Fruit fly (Drosophila melanogaster) whole organism, embryonic: ENCODE measurements around the gene klar.

Experiments
- Asciz ChIP-seq: fragments of 200-800 bp; sonication (Bioruptor generic); optimal IDR thresholded peaks from 2 replicates; lab custom pipeline; 2017; ENCODE audit warnings: missing biosample characterization, mild to moderate bottlenecking, missing genetic modification characterization, missing genetic modification reagents
- B-H2 ChIP-seq: fragments of 200-800 bp; sonication (Bioruptor generic); optimal IDR thresholded peaks from 2 replicates; lab custom pipeline; 2018; ENCODE audit warnings: missing biosample characterization, mild to moderate bottlenecking, missing genetic modification characterization
- BEAF-32 ChIP-seq: fragments of 200-800 bp; sonication (Bioruptor generic); optimal IDR thresholded peaks from 3 replicates; lab custom pipeline; 2017; ENCODE audit warnings: missing biosample characterization, missing genetic modification characterization, mild to moderate bottlenecking, moderate library complexity, missing genetic modification reagents
- Bteb2 ChIP-seq: fragments of 200-800 bp; sonication (Bioruptor generic); optimal IDR thresholded peaks from 2 replicates; lab custom pipeline; 2016; ENCODE audit warnings: missing biosample characterization, missing genetic modification characterization
- C15 ChIP-seq: fragments of 200-800 bp; sonication (Bioruptor generic); IDR thresholded peaks from 3 replicates; pipeline ENCODE4 v1.3.6; 2022; ENCODE audit warnings: missing biosample characterization, missing genetic modification characterization
- CG10366 ChIP-seq: fragments of 200-800 bp; sonication (Bioruptor generic); IDR thresholded peaks from 2 replicates; pipeline ENCODE4 v1.3.6; 2022; ENCODE audit warnings: missing biosample characterization, missing genetic modification characterization
- CG11093 ChIP-seq: fragments of 200-800 bp; sonication (Bioruptor generic); IDR thresholded peaks from 3 replicates; pipeline ENCODE4 v1.3.6; 2022; ENCODE audit warnings: missing biosample characterization, missing genetic modification characterization
- CG11456 ChIP-seq: fragments of 200-800 bp; sonication (Bioruptor generic); IDR thresholded peaks from 3 replicates; pipeline ENCODE4 v1.3.6; 2022; ENCODE audit warnings: missing biosample characterization, missing genetic modification characterization
- CG12236 ChIP-seq: fragments of 200-800 bp; sonication (Bioruptor generic); optimal IDR thresholded peaks from 2 replicates; lab custom pipeline; 2016; ENCODE audit warnings: missing biosample characterization, missing genetic modification characterization
- CG1233 ChIP-seq: fragments of 200-800 bp; sonication (Bioruptor generic); optimal IDR thresholded peaks from 4 replicates; lab custom pipeline; 2018; ENCODE audit warnings: missing biosample characterization, mild to moderate bottlenecking, missing genetic modification characterization
- CG12769 ChIP-seq: fragments of 200-800 bp; sonication (Bioruptor generic); optimal IDR thresholded peaks from 2 replicates; lab custom pipeline; 2019; ENCODE audit warnings: missing biosample characterization, mild to moderate bottlenecking, missing genetic modification characterization, moderate library complexity
- CG15601 ChIP-seq: fragments of 200-800 bp; sonication (Bioruptor generic); optimal IDR thresholded peaks from 3 replicates; lab custom pipeline; 2019; ENCODE audit warnings: missing biosample characterization, mild to moderate bottlenecking, missing genetic modification characterization, moderate library complexity
- CG15696 ChIP-seq: fragments of 200-800 bp; sonication (Bioruptor generic); optimal IDR thresholded peaks from 2 replicates; lab custom pipeline; 2019; ENCODE audit warnings: missing biosample characterization, mild to moderate bottlenecking, missing genetic modification characterization, moderate library complexity
- CG1603 ChIP-seq: fragments of 200-800 bp; sonication (Bioruptor generic); optimal IDR thresholded peaks from 2 replicates; lab custom pipeline; 2019; ENCODE audit warnings: missing biosample characterization, mild to moderate bottlenecking, missing genetic modification characterization, moderate library complexity
- CG2712 ChIP-seq: fragments of 200-800 bp; optimal IDR thresholded peaks from 3 replicates; lab custom pipeline; 2019; ENCODE audit warnings: missing biosample characterization, mild to moderate bottlenecking, missing genetic modification characterization, moderate library complexity
- CG32532 ChIP-seq: fragments of 200-800 bp; sonication (Bioruptor generic); IDR thresholded peaks from 2 replicates; pipeline ENCODE4 v1.3.6; 2022; ENCODE audit warnings: missing biosample characterization, missing genetic modification characterization
- CG33213 ChIP-seq: fragments of 200-800 bp; sonication (Bioruptor generic); optimal IDR thresholded peaks from 3 replicates; lab custom pipeline; 2016; ENCODE audit warnings: missing biosample characterization, missing genetic modification characterization
- CG34224 ChIP-seq: fragments of 200-800 bp; sonication (Bioruptor generic); IDR thresholded peaks from 3 replicates; pipeline ENCODE4 v1.3.6; 2022; ENCODE audit warnings: missing biosample characterization, missing genetic modification characterization; ENCODE audit not compliant: partially characterized antibody
- CG4404 ChIP-seq: fragments of 200-800 bp; sonication (Bioruptor generic); IDR thresholded peaks from 2 replicates; pipeline ENCODE4 v1.3.6; 2022; ENCODE audit warnings: missing biosample characterization, missing genetic modification characterization
- CG4820 ChIP-seq: fragments of 200-800 bp; sonication (Bioruptor generic); optimal IDR thresholded peaks from 3 replicates; lab custom pipeline; 2016; ENCODE audit warnings: missing biosample characterization, missing genetic modification characterization
- CG4854 ChIP-seq: fragments of 200-800 bp; sonication (Bioruptor generic); optimal IDR thresholded peaks from 2 replicates; lab custom pipeline; 2016; ENCODE audit warnings: missing biosample characterization, missing genetic modification characterization, inconsistent platforms
- CG6689 ChIP-seq: fragments of 200-800 bp; sonication (Bioruptor generic); IDR thresholded peaks from 2 replicates; pipeline ENCODE4 v1.3.6; 2022; ENCODE audit warnings: missing biosample characterization, missing genetic modification characterization
- CG8359 ChIP-seq: fragments of 200-800 bp; sonication (Bioruptor generic); optimal IDR thresholded peaks from 2 replicates; lab custom pipeline; 2017; ENCODE audit warnings: missing biosample characterization, mild to moderate bottlenecking, missing genetic modification characterization, borderline replicate concordance
- CG8478 ChIP-seq: fragments of >200 bp; optimal IDR thresholded peaks from 2 replicates; lab custom pipeline; 2018
- Chrac-16 ChIP-seq: fragments of 200-800 bp; sonication (Bioruptor generic); optimal IDR thresholded peaks from 3 replicates; lab custom pipeline; 2016; ENCODE audit warnings: missing biosample characterization, missing genetic modification characterization
- Eip74EF ChIP-seq, 2 experiments: fragments of 200-800 bp in 1 of 2; fragments of >200 bp in 1 of 2; sonication (Bioruptor generic) in 1 of 2; optimal IDR thresholded peaks; 2 replicates each; lab custom pipeline; 2017 to 2019; ENCODE audit warnings: missing biosample characterization in 2 of 2, missing genetic modification characterization in 2 of 2, mild to moderate bottlenecking in 1 of 2, moderate library complexity in 1 of 2
- Fer1 ChIP-seq: fragments of 200-800 bp; sonication (Bioruptor generic); optimal IDR thresholded peaks from 2 replicates; lab custom pipeline; 2017; ENCODE audit warnings: missing biosample characterization, mild to moderate bottlenecking, missing genetic modification characterization
- HLH3B ChIP-seq: fragments of 200-800 bp; sonication (Bioruptor generic); IDR thresholded peaks from 2 replicates; pipeline ENCODE4 v1.3.6; 2022; ENCODE audit warnings: missing biosample characterization, missing genetic modification characterization
- Hr51 ChIP-seq, 2 experiments: fragments of 200-800 bp; sonication (Bioruptor generic); optimal IDR thresholded peaks; 2 replicates in 1 of 2; 3 replicates in 1 of 2; lab custom pipeline; 2016 to 2018; ENCODE audit warnings: missing biosample characterization in 2 of 2, missing genetic modification characterization in 2 of 2, mild to moderate bottlenecking in 1 of 2, moderate library complexity in 1 of 2
- Hr78 ChIP-seq, 2 experiments: fragments of 200-800 bp in 1 of 2; fragments of >200 bp in 1 of 2; sonication (Bioruptor generic) in 1 of 2; optimal IDR thresholded peaks; 2 replicates each; lab custom pipeline; 2017 to 2019; ENCODE audit warnings: missing biosample characterization in 2 of 2, missing genetic modification characterization in 2 of 2, mild to moderate bottlenecking in 1 of 2, moderate library complexity in 1 of 2
- Myb ChIP-seq: fragments of 200-800 bp; sonication (Bioruptor generic); optimal IDR thresholded peaks from 2 replicates; lab custom pipeline; 2016; ENCODE audit warnings: missing biosample characterization, missing genetic modification characterization
- NC2β ChIP-seq: fragments of 200-800 bp; sonication (Bioruptor generic); optimal IDR thresholded peaks from 2 replicates; lab custom pipeline; 2016; ENCODE audit warnings: missing biosample characterization, missing genetic modification characterization
- NfI ChIP-seq: fragments of 200-800 bp; sonication (Bioruptor generic); optimal IDR thresholded peaks from 3 replicates; lab custom pipeline; 2018; ENCODE audit warnings: missing biosample characterization, mild to moderate bottlenecking, missing genetic modification characterization, moderate library complexity
- chm ChIP-seq: fragments of 200-800 bp; sonication (Bioruptor generic); IDR thresholded peaks from 2 replicates; pipeline ENCODE4 v1.3.6; 2022; ENCODE audit warnings: missing biosample characterization, missing genetic modification characterization
- crol ChIP-seq: fragments of 200-800 bp; sonication (Bioruptor generic); IDR thresholded peaks from 2 replicates; pipeline ENCODE4 v1.3.6; 2022; ENCODE audit warnings: missing biosample characterization, missing genetic modification characterization
- disco-r ChIP-seq: fragments of 200-800 bp; sonication (Bioruptor generic); optimal IDR thresholded peaks from 2 replicates; lab custom pipeline; 2016; ENCODE audit warnings: missing biosample characterization, missing genetic modification characterization
- dmrt11E ChIP-seq: fragments of 200-800 bp; sonication (Bioruptor generic); optimal IDR thresholded peaks from 3 replicates; lab custom pipeline; 2018; ENCODE audit warnings: missing biosample characterization, mild to moderate bottlenecking, missing genetic modification characterization, moderate library complexity
- ewg ChIP-seq: fragments of 200-800 bp; sonication (Bioruptor generic); optimal IDR thresholded peaks from 3 replicates; lab custom pipeline; 2017; ENCODE audit warnings: mild to moderate bottlenecking, missing biosample characterization, missing genetic modification reagents, missing genetic modification characterization
- fd102C ChIP-seq: fragments of 200-800 bp; sonication (Bioruptor generic); optimal IDR thresholded peaks from 2 replicates; lab custom pipeline; 2018; ENCODE audit warnings: missing biosample characterization, mild to moderate bottlenecking, missing genetic modification characterization, moderate library complexity
- fd3F ChIP-seq: fragments of 200-800 bp; sonication (Bioruptor generic); optimal IDR thresholded peaks from 2 replicates; lab custom pipeline; 2018; ENCODE audit warnings: missing biosample characterization, mild to moderate bottlenecking, missing genetic modification characterization, moderate library complexity
- fd96Cb ChIP-seq: fragments of 200-800 bp; sonication (Bioruptor generic); optimal IDR thresholded peaks from 2 replicates; lab custom pipeline; 2018; ENCODE audit warnings: missing biosample characterization, mild to moderate bottlenecking, missing genetic modification characterization, moderate library complexity
- gcm2 ChIP-seq: fragments of 200-800 bp; sonication (Bioruptor generic); optimal IDR thresholded peaks from 2 replicates; lab custom pipeline; 2016; ENCODE audit warnings: missing biosample characterization, missing genetic modification characterization
- grn ChIP-seq: fragments of 200-800 bp; sonication (Bioruptor generic); optimal IDR thresholded peaks from 3 replicates; lab custom pipeline; 2017; ENCODE audit warnings: missing biosample characterization, missing genetic modification characterization
- her ChIP-seq: fragments of 200-800 bp; sonication (Bioruptor generic); optimal IDR thresholded peaks from 2 replicates; lab custom pipeline; 2016; ENCODE audit warnings: missing biosample characterization, missing genetic modification characterization
- odd ChIP-seq: fragments of 200-800 bp; sonication (Bioruptor generic); optimal IDR thresholded peaks from 2 replicates; lab custom pipeline; 2017; ENCODE audit warnings: missing biosample characterization, mild to moderate bottlenecking, missing genetic modification characterization
- ro ChIP-seq: fragments of 200-800 bp; sonication (Bioruptor generic); IDR thresholded peaks from 2 replicates; pipeline ENCODE4 v1.3.6; 2022; ENCODE audit warnings: missing biosample characterization, missing genetic modification characterization
- sima ChIP-seq: fragments of 200-800 bp; sonication (Bioruptor generic); optimal IDR thresholded peaks from 2 replicates; lab custom pipeline; 2016; ENCODE audit warnings: missing biosample characterization, missing genetic modification characterization
- slp2 ChIP-seq: fragments of 200-800 bp; sonication (Bioruptor generic); optimal IDR thresholded peaks from 2 replicates; lab custom pipeline; 2016; ENCODE audit warnings: missing biosample characterization, missing genetic modification characterization
- toy ChIP-seq: fragments of 200-800 bp; sonication (Bioruptor generic); IDR thresholded peaks from 2 replicates; pipeline ENCODE4 v1.3.6; 2022; ENCODE audit warnings: missing biosample characterization, missing genetic modification characterization

klar gene

dm6 chr3L:545512-546161, 5.2 kb upstream of the klar start:
- TF ChIP-seq CG4820 (GFP tag; lab: Kevin White, UChicago) (no peak), CG15696 (tag; lab: Kevin White, UChicago) (peak; percentile 19), CG12769 (tag; lab: Kevin White, UChicago) (peak; percentile 92), CG11093 (GFP tag; lab: Robert Waterston, UW) (0 out of 3 replicates have a peak, but pooled peaks have one; percentile 37), CG33213 (GFP tag; lab: Kevin White, UChicago) (peak; percentile 51), Chrac-16 (GFP tag; lab: Kevin White, UChicago) (peak; percentile 55), CG12236 (GFP tag; lab: Kevin White, UChicago) (no peak), CG15601 (tag; lab: Kevin White, UChicago) (no peak), ewg (GFP tag; lab: Kevin White, UChicago) (peak; percentile 18), CG1233 (GFP tag; lab: Kevin White, UChicago) (peak; percentile 6), C15 (GFP tag; lab: Robert Waterston, UW) (0 out of 3 replicates have a peak, but pooled peaks have one; percentile 51), NC2β (GFP tag; lab: Kevin White, UChicago) (peak; percentile 14), Hr78 (GFP tag; optimal IDR thresholded peaks at IDR 0.05; lab: Kevin White, UChicago) (no peak), fd102C (GFP tag; lab: Kevin White, UChicago) (no peak), Bteb2 (GFP tag; lab: Kevin White, UChicago) (peak; percentile 58), CG6689 (GFP tag; lab: Robert Waterston, UW) (peak; percentile 43), crol (GFP tag; lab: Robert Waterston, UW) (peak; percentile 67), fd96Cb (peak; percentile 37), CG10366 (GFP tag; lab: Robert Waterston, UW) (no peak), disco-r (GFP tag; lab: Kevin White, UChicago) (no peak), dmrt11E (tag; lab: Kevin White, UChicago) (no peak), CG11456 (peak; percentile 77; the same call in 2 of the 3 replicates), Fer1 (GFP tag; lab: Kevin White, UChicago) (peak; percentile 84), fd3F (GFP tag; lab: Kevin White, UChicago) (peak; percentile 51), Eip74EF (GFP tag; optimal IDR thresholded peaks at IDR 0.05; lab: Kevin White, UChicago) (no peak), CG34224 (no peak), Asciz (GFP tag; lab: Kevin White, UChicago) (peak; percentile 10), Hr51 (GFP tag; optimal IDR thresholded peaks at IDR 0.05; lab: Kevin White, UChicago) (peak; percentile 49 to 71), CG32532 (GFP tag; lab: Robert Waterston, UW) (peak; percentile 79), her (GFP tag; lab: Kevin White, UChicago) (no peak), CG4854 (GFP tag; lab: Kevin White, UChicago) (peak; percentile 43), CG4404 (GFP tag; lab: Robert Waterston, UW) (peak; percentile 46; the same call in 1 of the 2 replicates), CG8359 (GFP tag; lab: Kevin White, UChicago) (no peak), CG1603 (tag; lab: Kevin White, UChicago) (peak; percentile 59), odd (peak; percentile 37), sima (GFP tag; lab: Kevin White, UChicago) (peak; percentile 6), grn (GFP tag; lab: Kevin White, UChicago) (no peak), toy (GFP tag; lab: Robert Waterston, UW) (peak; percentile 53; the same call in 1 of the 2 replicates), Myb (peak; percentile 42), CG8478 (no peak), BEAF-32 (GFP tag; lab: Kevin White, UChicago) (no peak), HLH3B (peak; percentile 67), NfI (GFP tag; lab: Kevin White, UChicago) (peak; percentile 63), B-H2 (no peak), slp2 (GFP tag; lab: Kevin White, UChicago) (peak; percentile 28), CG2712 (tag; lab: Kevin White, UChicago) (peak; percentile 44), chm (no peak), gcm2 (no peak), ro (GFP tag; lab: Robert Waterston, UW) (no peak)
